Fruit fly (Drosophila melanogaster) S2 (cell line): ENCODE data around the gene CG11030.

ENCODE experiments used
- CG8478 ChIP-seq: fragments of >200 bp; optimal IDR thresholded peaks from 2 replicates; lab custom pipeline; 2018
- CTCF ChIP-seq, 2 experiments: fragments of >200 bp; optimal IDR thresholded peaks; 2 replicates each; lab custom pipeline; 2018

CG11030 gene

DNA sequence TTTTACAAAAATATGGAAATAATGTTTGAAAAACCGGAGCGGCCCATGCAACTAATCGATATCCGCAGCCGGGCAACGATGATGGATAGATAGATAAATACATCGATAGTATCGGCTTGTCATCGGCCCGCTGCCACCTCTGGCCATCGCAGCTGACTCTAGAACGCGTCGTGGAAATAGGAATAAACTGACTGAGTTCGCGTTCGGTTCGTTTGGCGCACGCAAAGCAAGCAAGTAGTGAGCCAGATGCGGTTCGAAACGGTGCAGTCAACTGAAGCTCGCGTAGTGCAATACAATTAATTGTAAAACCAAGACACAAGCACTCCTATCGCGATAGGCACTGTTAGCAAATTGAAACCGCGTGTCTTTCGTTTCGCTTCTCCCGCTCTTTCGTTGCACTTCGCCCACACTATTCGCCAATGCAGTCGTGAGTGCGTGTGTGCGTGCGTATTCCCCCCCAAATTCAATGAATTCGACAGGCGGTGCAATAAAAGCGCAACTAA, at the start of gene CG11030:
Gene CG11030, plus strand, starts transcription at position 136 of the 503 bp plus-strand sequence.
- peak; percentile 13 to 30 for TF ChIP-seq CTCF (optimal IDR thresholded peaks at IDR 0.05; lab: Kevin White, UChicago)
- no peak for TF ChIP-seq CG8478 (lab: Kevin White, UChicago)

dm6 chr2L:5678282-5678681, 46.2 kb upstream of the CG11030 start, which contains the start of gene CG12511:
CG12511 (plus strand) TSS chr2L:5678582.
- TF ChIP-seq CG8478 (lab: Kevin White, UChicago) (no peak), CTCF (optimal IDR thresholded peaks at IDR 0.05; lab: Kevin White, UChicago) (no peak)

DNA sequence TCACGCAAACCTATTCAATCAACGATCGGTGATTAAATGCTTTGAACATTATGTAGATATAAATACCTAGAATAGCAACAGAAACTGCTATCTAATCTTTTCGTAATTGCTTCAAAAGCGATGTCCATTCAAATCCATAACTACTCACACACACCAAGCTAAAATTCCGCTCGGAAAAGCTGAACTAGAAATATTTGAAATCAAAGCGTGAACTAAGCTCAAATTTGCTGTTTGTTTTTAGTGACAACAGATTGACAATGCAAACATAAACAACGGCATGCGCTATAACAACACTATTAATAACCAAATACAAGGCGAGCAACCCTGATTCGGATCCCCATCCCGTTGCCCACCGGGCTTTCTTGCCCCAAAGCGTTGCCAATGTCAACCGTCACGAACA, 18.4 kb upstream of the CG11030 start, which contains the start of gene CG7236:
Gene CG7236, plus strand, starts transcription at position 301 of the 400 bp plus-strand sequence.
- TF ChIP-seq CG8478 (lab: Kevin White, UChicago) (no peak), CTCF (optimal IDR thresholded peaks at IDR 0.05; lab: Kevin White, UChicago) (no peak)

DNA sequence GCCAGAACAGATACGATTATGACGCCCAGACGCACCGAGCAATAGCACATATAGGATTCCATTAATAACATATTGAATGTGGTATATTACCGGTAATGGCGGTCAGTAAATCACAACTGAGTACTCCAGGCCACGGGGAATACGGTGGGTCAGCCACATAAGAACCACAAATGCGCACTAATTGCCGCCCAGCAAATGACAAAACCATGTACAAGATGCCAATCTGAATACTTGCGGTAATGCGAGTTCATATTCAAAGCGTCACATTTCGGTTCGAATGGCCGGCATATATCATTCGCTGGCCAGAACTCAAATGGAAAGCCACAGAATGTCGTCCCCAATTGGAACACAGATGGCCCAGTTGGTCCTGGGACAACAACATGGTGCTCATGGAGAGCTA, 7.9 kb upstream of the CG11030 start, which contains the start of the genes CG14007 and CG34011:
Gene CG14007, minus strand, starts transcription at position 101 of the 400 bp plus-strand sequence.
Gene CG34011, plus strand, starts transcription at position 122 of the 400 bp plus-strand sequence.
- TF ChIP-seq CTCF (optimal IDR thresholded peaks at IDR 0.05; lab: Kevin White, UChicago) (no peak), CG8478 (lab: Kevin White, UChicago) (no peak)

DNA sequence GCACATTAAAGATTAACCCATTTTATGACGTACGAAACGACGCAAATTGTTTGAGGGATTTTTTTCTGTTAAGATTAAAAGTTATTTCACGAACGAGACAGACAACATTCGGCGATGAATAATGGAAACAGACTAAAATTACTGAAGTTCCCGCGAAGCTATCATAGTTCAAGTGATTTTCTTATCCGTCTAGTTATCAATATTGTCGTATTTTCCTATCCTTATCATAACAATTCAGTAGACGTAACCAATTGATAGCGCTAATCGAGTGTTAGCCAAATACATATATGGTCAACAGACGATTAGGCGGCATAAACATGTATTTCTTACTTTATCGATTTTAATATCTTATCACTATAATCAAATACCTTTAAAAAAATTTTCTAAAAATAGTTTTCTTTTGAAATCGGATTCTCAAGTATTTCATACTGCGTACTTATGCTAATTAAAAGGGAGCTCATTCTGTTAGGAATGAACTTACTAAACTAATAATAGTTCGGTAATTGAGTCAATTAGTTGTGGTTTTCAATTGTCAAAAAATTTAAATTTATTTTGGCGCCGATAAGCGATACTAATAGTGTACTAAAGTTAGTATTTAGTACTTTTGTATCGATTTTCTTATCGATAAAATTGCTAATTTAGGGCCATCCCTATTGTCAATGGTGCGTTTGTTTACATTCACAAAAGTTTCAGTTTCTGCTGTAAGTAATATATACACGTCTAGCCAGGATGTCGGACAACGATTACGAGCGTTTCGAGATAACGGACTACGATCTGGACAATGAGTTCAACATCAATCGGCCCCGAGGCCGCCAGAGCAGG, 3.8 kb upstream of the CG11030 start, which contains the start of the genes CG11149 and sip1:
Gene CG11149, minus strand, starts transcription at position 493 of the 822 bp plus-strand sequence.
Gene sip1, plus strand, starts transcription at position 645 of the 822 bp plus-strand sequence.
- no peak for TF ChIP-seq CTCF (optimal IDR thresholded peaks at IDR 0.05; lab: Kevin White, UChicago)
- no peak for TF ChIP-seq CG8478 (lab: Kevin White, UChicago)

DNA sequence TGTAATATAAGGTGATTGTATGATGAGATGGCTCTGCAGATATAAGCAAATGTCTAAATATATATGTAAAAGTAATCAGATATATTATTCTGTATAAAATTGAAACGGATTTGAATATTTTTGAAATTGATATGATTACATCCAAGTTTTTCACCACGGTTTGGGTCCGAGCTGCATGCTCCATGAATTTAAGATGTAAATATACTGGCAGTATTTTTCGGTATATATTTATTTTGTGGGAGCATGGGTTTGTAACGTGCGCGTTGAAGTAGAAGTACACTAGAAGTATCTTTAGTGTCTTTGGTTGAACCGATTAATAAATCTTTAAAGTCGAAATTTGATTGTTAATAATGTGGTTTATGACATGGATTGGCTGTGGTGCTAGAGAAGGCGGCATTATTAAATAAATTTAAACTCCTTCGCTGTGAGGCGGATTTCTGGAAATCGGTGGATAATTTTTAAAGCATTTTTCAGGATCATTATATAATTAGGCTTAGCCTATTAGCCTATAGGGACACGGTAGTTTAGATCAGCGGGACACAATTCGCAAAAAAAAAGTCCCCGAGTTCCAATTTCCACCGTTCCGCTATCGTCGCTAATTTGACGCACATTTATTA, 489 bp upstream of the CG11030 start:
- TF ChIP-seq CG8478 (lab: Kevin White, UChicago) (no peak), CTCF (optimal IDR thresholded peaks at IDR 0.05; lab: Kevin White, UChicago) (peak; percentile 32 to 60)

- TF ChIP-seq CTCF (optimal IDR thresholded peaks at IDR 0.05; lab: Kevin White, UChicago): no peak
Observed at dm6 chr2L:5726049-5726448, 1.6 kb downstream of the CG11030 start.

- TF ChIP-seq CTCF (optimal IDR thresholded peaks at IDR 0.05; lab: Kevin White, UChicago) (no peak), CG8478 (lab: Kevin White, UChicago) (no peak)
Observed at dm6 chr2L:5728711-5729110, 4.3 kb downstream of the CG11030 start, which contains the start of gene CG14006. CG14006 (minus strand) TSS chr2L:5728811.

DNA sequence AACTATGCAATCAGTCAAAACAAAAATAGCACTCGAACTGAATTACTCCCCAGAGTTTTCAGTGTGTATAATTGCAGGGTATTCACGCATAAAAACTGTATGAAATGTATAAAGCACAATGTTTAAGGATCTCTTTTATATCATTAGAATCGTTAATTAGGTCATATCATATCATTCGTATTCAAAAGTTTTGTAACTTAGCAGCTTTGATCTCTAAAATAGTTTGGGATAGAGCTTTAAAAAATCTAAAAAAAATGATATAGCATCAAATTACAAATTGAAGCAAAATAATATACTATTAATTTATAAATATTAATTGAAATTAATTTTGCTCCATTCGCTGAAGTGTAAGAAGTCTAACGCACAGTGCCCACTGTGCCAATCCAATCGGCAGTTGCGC, 6.0 kb downstream of the CG11030 start:
- TF ChIP-seq CTCF (optimal IDR thresholded peaks at IDR 0.05; lab: Kevin White, UChicago): no peak
- no peak for TF ChIP-seq CG8478 (lab: Kevin White, UChicago)

dm6 chr2L:5740740-5741139, 16.3 kb downstream of the CG11030 start:
- TF ChIP-seq CTCF (optimal IDR thresholded peaks at IDR 0.05; lab: Kevin White, UChicago): no peak

- TF ChIP-seq CG8478 (lab: Kevin White, UChicago) (no peak), CTCF (optimal IDR thresholded peaks at IDR 0.05; lab: Kevin White, UChicago) (no peak)
Observed at dm6 chr2L:5741144-5741543, 16.7 kb downstream of the CG11030 start, which contains the start of gene CG11147. CG11147 (minus strand) TSS chr2L:5741244.

DNA sequence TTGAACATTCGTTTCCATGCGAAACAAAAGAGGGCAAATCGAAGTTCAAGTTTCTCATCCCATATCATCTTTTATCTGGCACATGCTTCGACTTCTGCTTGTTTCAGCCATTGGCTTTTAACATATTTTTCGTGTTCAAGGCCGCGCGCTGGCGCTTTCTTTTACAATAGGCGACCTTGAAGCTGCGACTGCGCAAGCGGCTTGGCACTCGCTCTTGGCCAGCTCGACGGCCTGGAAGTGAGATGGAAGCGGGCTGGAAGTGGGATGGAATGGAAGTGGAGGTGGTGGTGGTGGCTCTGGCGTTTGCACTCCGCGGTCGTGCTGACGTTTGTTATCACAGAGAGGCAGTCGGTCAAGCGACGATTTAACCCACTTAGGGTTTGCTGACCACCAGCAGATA, 18.0 kb downstream of the CG11030 start:
- TF ChIP-seq CG8478 (lab: Kevin White, UChicago) (no peak), CTCF (optimal IDR thresholded peaks at IDR 0.05; lab: Kevin White, UChicago) (no peak)

- TF ChIP-seq CG8478 (lab: Kevin White, UChicago) (no peak), CTCF (optimal IDR thresholded peaks at IDR 0.05; lab: Kevin White, UChicago) (no peak)
Observed at dm6 chr2L:5743537-5744148, 19.2 kb downstream of the CG11030 start.

DNA sequence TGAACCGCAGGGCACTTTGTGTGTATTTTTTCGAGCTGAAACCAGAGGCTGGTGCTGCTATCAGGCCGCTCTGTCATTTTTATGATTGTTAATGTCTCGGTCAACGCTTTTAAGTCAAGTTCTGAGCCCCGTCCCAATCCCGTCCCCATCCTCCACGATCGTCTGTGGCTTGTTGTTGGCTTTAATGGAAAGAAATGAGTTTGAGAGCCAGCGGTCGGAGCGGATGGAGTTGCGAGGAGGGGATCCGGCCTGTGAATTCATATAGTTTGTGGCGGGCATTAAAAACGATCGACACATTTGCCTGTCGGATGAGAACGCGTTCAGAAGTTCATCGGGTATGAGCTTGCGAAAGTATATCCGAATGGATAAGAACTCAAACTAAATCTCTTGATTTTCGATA, 21.4 kb downstream of the CG11030 start, which contains the start of gene CG11029:
Gene CG11029, plus strand, starts transcription at position 301 of the 400 bp plus-strand sequence.
- no peak for TF ChIP-seq CTCF (optimal IDR thresholded peaks at IDR 0.05; lab: Kevin White, UChicago)
- TF ChIP-seq CG8478 (lab: Kevin White, UChicago): no peak
